Worm (Caenorhabditis elegans): Measurements from ENCODE around the gene nlp-24.

DNA sequence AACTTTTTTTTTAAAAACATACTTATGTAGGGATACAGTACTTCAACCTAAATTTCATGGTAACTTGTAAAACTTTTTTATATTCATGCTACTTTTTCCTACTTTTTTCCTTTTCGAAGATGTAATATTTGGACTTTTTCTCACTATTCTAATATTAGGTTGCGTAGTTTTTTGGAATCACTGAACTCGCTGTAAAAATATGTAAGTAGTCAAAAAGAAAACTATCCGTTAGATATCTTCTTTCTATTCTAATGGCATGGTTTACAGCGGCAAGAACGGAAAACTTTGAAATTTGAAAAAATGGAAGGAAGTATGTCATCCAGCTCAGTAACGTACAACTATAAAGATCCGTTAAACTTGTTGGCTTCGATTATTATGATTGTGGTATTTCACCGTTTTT, 26.7 kb upstream of the nlp-24 start, which contains the start of gene srx-82:
- TF ChIP-seq ekl-4 (GFP tag; IDR thresholded peaks at IDR 0.05) (no peak), attf-3 (GFP tag; conservative IDR thresholded peaks at IDR 0.05) (no peak), lir-1 (GFP tag; conservative IDR thresholded peaks at IDR 0.05) (no peak), lin-26 (GFP tag; IDR thresholded peaks at IDR 0.05) (no peak), F49E8.2 (tag; optimal IDR thresholded peaks at IDR 0.05; ENCODE audit: insufficient read depth) (no peak), dpl-1 (GFP tag; optimal IDR thresholded peaks at IDR 0.05) (no peak), him-1 (tag; optimal IDR thresholded peaks at IDR 0.05) (no peak), hsf-1 (GFP tag; IDR thresholded peaks at IDR 0.05) (no peak), rpc-1 (optimal IDR thresholded peaks at IDR 0.05) (no peak), rpc-1 (tag; optimal IDR thresholded peaks at IDR 0.05) (no peak), ztf-6 (GFP tag; IDR thresholded peaks at IDR 0.05) (no peak), Y79H2A.3 (GFP tag; conservative IDR thresholded peaks at IDR 0.05) (no peak), efl-1 (GFP tag; optimal IDR thresholded peaks at IDR 0.05) (no peak)
